Worm (Caenorhabditis elegans) whole organism, L2 larva: Measurements from ENCODE around the gene F37H8.5.
A peak's percentile ranks its signal among the peaks of the same experiment; 100 is the strongest.

Experiments used
- F13H6.1 ChIP-seq: sonication (generic microtip); optimal IDR thresholded peaks from 2 replicates; lab custom pipeline; 2016; ENCODE audit warnings: missing genetic modification characterization, missing compliant biosample characterization
- Y55F3AM.14 ChIP-seq: fragments of 200-800 bp; sonication (Bioruptor generic); optimal IDR thresholded peaks from 2 replicates; lab custom pipeline; 2018; ENCODE audit warnings: mild to moderate bottlenecking, missing genetic modification characterization, missing compliant biosample characterization
- ZK546.5 ChIP-seq: sonication (generic microtip); optimal IDR thresholded peaks from 2 replicates; lab custom pipeline; 2017; ENCODE audit warnings: missing biosample characterization, missing genetic modification characterization
- aly-2 ChIP-seq: fragments of 150-350 bp; optimal IDR thresholded peaks from 2 replicates; lab custom pipeline; 2014; ENCODE audit warnings: missing biosample characterization, missing genetic modification characterization
- ama-1 ChIP-seq: fragments of 150-350 bp; optimal IDR thresholded peaks from 2 replicates; lab custom pipeline; 2018; ENCODE audit warnings: inconsistent platforms
- ceh-16 ChIP-seq: fragments of 150-350 bp; optimal IDR thresholded peaks from 2 replicates; lab custom pipeline; 2014; ENCODE audit warnings: missing biosample characterization, missing genetic modification characterization
- crh-2 ChIP-seq: sonication (generic microtip); optimal IDR thresholded peaks from 2 replicates; lab custom pipeline; 2017; ENCODE audit warnings: missing biosample characterization, missing genetic modification characterization
- dmd-4 ChIP-seq: sonication (generic microtip); optimal IDR thresholded peaks from 2 replicates; lab custom pipeline; 2017; ENCODE audit warnings: missing biosample characterization, missing genetic modification characterization
- egl-27 ChIP-seq: sonication (generic microtip); optimal IDR thresholded peaks from 3 replicates; lab custom pipeline; 2017; ENCODE audit warnings: missing biosample characterization, missing genetic modification reagents, missing genetic modification characterization
- elt-1 ChIP-seq: fragments of 150-350 bp; optimal IDR thresholded peaks from 2 replicates; lab custom pipeline; 2014; ENCODE audit warnings: missing biosample characterization, missing genetic modification characterization
- fos-1 ChIP-seq: fragments of 150-350 bp; optimal IDR thresholded peaks from 2 replicates; lab custom pipeline; 2014; ENCODE audit warnings: missing biosample characterization, missing genetic modification characterization
- gmeb-1 ChIP-seq: fragments of 150-350 bp; optimal IDR thresholded peaks from 2 replicates; lab custom pipeline; 2014; ENCODE audit warnings: missing biosample characterization, missing genetic modification characterization
- lin-11 ChIP-seq: fragments of 150-350 bp; sonication (generic microtip); optimal IDR thresholded peaks from 2 replicates; lab custom pipeline; 2014; ENCODE audit warnings: missing biosample characterization, missing genetic modification characterization, inconsistent platforms, mixed read lengths
- lin-13 ChIP-seq: fragments of 150-350 bp; optimal IDR thresholded peaks from 2 replicates; lab custom pipeline; 2014; ENCODE audit warnings: missing biosample characterization, missing genetic modification reagents, missing genetic modification characterization
- lin-39 ChIP-seq: fragments of 150-350 bp; optimal IDR thresholded peaks from 2 replicates; lab custom pipeline; 2014; ENCODE audit warnings: missing biosample characterization, missing genetic modification reagents, missing genetic modification characterization
- lsy-2 ChIP-seq, 2 experiments: fragments of 150-350 bp in 1 of 2; sonication (generic microtip) in 1 of 2; optimal IDR thresholded peaks; 2 replicates each; lab custom pipeline; 2014 to 2017; ENCODE audit warnings: missing biosample characterization in 2 of 2, missing genetic modification characterization in 2 of 2
- mab-5 ChIP-seq: fragments of 150-350 bp; optimal IDR thresholded peaks from 2 replicates; lab custom pipeline; 2014; ENCODE audit warnings: missing biosample characterization, missing genetic modification characterization
- mbf-1 ChIP-seq: sonication (generic microtip); optimal IDR thresholded peaks from 2 replicates; lab custom pipeline; 2017; ENCODE audit warnings: missing biosample characterization, missing genetic modification characterization
- nhr-10 ChIP-seq: sonication (generic microtip); optimal IDR thresholded peaks from 2 replicates; lab custom pipeline; 2017; ENCODE audit warnings: missing biosample characterization, missing genetic modification characterization
- nhr-11 ChIP-seq: fragments of 150-350 bp; optimal IDR thresholded peaks from 2 replicates; lab custom pipeline; 2014; ENCODE audit warnings: missing biosample characterization, missing genetic modification characterization
- nhr-129 ChIP-seq: fragments of 150-350 bp; optimal IDR thresholded peaks from 2 replicates; lab custom pipeline; 2014; ENCODE audit warnings: missing biosample characterization, missing genetic modification characterization
- nhr-21 ChIP-seq: fragments of 150-350 bp; optimal IDR thresholded peaks from 2 replicates; lab custom pipeline; 2014; ENCODE audit warnings: missing biosample characterization, missing genetic modification characterization
- nhr-6 ChIP-seq: fragments of 150-350 bp; optimal IDR thresholded peaks from 2 replicates; lab custom pipeline; 2014; ENCODE audit warnings: missing biosample characterization, missing genetic modification characterization
- nhr-77 ChIP-seq: fragments of 150-350 bp; optimal IDR thresholded peaks from 2 replicates; lab custom pipeline; 2014; ENCODE audit warnings: missing biosample characterization, missing genetic modification characterization
- peb-1 ChIP-seq: fragments of 150-350 bp; optimal IDR thresholded peaks from 2 replicates; lab custom pipeline; 2014; ENCODE audit warnings: missing biosample characterization, missing genetic modification characterization
- sem-4 ChIP-seq: fragments of 150-350 bp; optimal IDR thresholded peaks from 2 replicates; lab custom pipeline; 2014; ENCODE audit warnings: missing biosample characterization, missing genetic modification reagents, missing genetic modification characterization
- skn-1 ChIP-seq: sonication (generic microtip); optimal IDR thresholded peaks from 2 replicates; lab custom pipeline; 2017; ENCODE audit warnings: missing biosample characterization, missing genetic modification characterization
- sma-3 ChIP-seq: sonication (generic microtip); optimal IDR thresholded peaks from 2 replicates; lab custom pipeline; 2016; ENCODE audit warnings: missing genetic modification reagents, missing genetic modification characterization, missing compliant biosample characterization
- sma-9 ChIP-seq, 2 experiments: fragments of 150-350 bp in 1 of 2; sonication (generic microtip) in 1 of 2; optimal IDR thresholded peaks; 2 replicates each; lab custom pipeline; 2014 to 2016; ENCODE audit warnings: missing genetic modification characterization in 2 of 2, mild to moderate bottlenecking in 1 of 2, missing biosample characterization in 1 of 2, missing compliant biosample characterization in 1 of 2, missing genetic modification reagents in 1 of 2, moderate library complexity in 1 of 2
- unc-39 ChIP-seq: fragments of 150-350 bp; optimal IDR thresholded peaks from 2 replicates; lab custom pipeline; 2014; ENCODE audit warnings: missing biosample characterization, missing genetic modification characterization
- unc-55 ChIP-seq: fragments of 150-350 bp; sonication (generic microtip); optimal IDR thresholded peaks from 3 replicates; lab custom pipeline; 2014; ENCODE audit warnings: missing biosample characterization, missing genetic modification reagents, missing genetic modification characterization
- zag-1 ChIP-seq: fragments of 150-350 bp; optimal IDR thresholded peaks from 2 replicates; lab custom pipeline; 2014; ENCODE audit warnings: missing biosample characterization, missing genetic modification characterization
- ztf-11 ChIP-seq: sonication (generic microtip); optimal IDR thresholded peaks from 2 replicates; lab custom pipeline; 2017; ENCODE audit warnings: missing biosample characterization, missing genetic modification characterization

F37H8.5 gene

ce11 chrII:11188026-11188425 lies at the start of gene F37H8.5:
Gene F37H8.5 (plus strand): TSS chrII:11188206.
- TF ChIP-seq mab-5 (tag; lab: Kevin White, UChicago) (peak; percentile 22), crh-2 (tag; lab: Kevin White, UChicago) (no peak)

ce11 chrII:11140140-11140539 lies 47.9 kb upstream of the F37H8.5 start, which contains the start of gene F40F8.4:
Gene F40F8.4 (minus strand): TSS chrII:11140240.
- TF ChIP-seq dmd-4 (tag; lab: Kevin White, UChicago) (no peak), nhr-11 (tag; lab: Kevin White, UChicago) (no peak), nhr-6 (tag; lab: Kevin White, UChicago) (no peak), crh-2 (tag; lab: Kevin White, UChicago) (no peak), elt-1 (tag; lab: Kevin White, UChicago) (no peak), gmeb-1 (tag; lab: Kevin White, UChicago) (no peak), ceh-16 (tag; lab: Kevin White, UChicago) (no peak), ztf-11 (tag; lab: Kevin White, UChicago) (no peak), mbf-1 (tag; lab: Kevin White, UChicago) (no peak), ZK546.5 (tag; lab: Kevin White, UChicago) (no peak), nhr-77 (no peak), skn-1 (tag; lab: Kevin White, UChicago) (no peak), mab-5 (tag; lab: Kevin White, UChicago) (no peak), sem-4 (tag; lab: Kevin White, UChicago) (no peak)

ce11 chrII:11142571-11142970 lies 45.4 kb upstream of the F37H8.5 start, which contains the start of gene arrd-6:
Gene arrd-6 (plus strand): TSS chrII:11142739.
- TF ChIP-seq ztf-11 (tag; lab: Kevin White, UChicago) (no peak), mab-5 (tag; lab: Kevin White, UChicago) (no peak), nhr-129 (peak; percentile 10), nhr-10 (no peak), peb-1 (tag; lab: Kevin White, UChicago) (no peak), elt-1 (tag; lab: Kevin White, UChicago) (no peak), sem-4 (tag; lab: Kevin White, UChicago) (no peak)

ce11 chrII:11149866-11150685 lies 37.9 kb upstream of the F37H8.5 start:
- TF ChIP-seq nhr-11 (tag; lab: Kevin White, UChicago), result no peak
- TF ChIP-seq zag-1 (tag; lab: Kevin White, UChicago), result no peak
- TF ChIP-seq egl-27 (tag; lab: Kevin White, UChicago), result no peak
- TF ChIP-seq Y55F3AM.14 (GFP tag; lab: Kevin White, UChicago), result no peak
- peak; percentile 4 for TF ChIP-seq fos-1
- TF ChIP-seq unc-39 (tag; lab: Kevin White, UChicago), result no peak
- TF ChIP-seq nhr-129, result peak; percentile 26
- TF ChIP-seq lin-13 (GFP tag; lab: Kevin White, UChicago), result peak; percentile 8
- peak; percentile 45 for TF ChIP-seq sma-9 (GFP tag; optimal IDR thresholded peaks at IDR 0.05; lab: Kevin White, UChicago)
- no peak for TF ChIP-seq sma-9 (tag; optimal IDR thresholded peaks at IDR 0.05; lab: Kevin White, UChicago)
- TF ChIP-seq lin-11 (tag; lab: Kevin White, UChicago), result no peak
- no peak for TF ChIP-seq ztf-11 (tag; lab: Kevin White, UChicago)
- TF ChIP-seq gmeb-1 (tag; lab: Kevin White, UChicago), result peak; percentile 40
- no peak for TF ChIP-seq lin-39

ce11 chrII:11150976-11151375 lies 37.0 kb upstream of the F37H8.5 start:
- TF ChIP-seq fos-1, result peak; percentile 56
- peak; percentile 63 for TF ChIP-seq sma-9 (GFP tag; optimal IDR thresholded peaks at IDR 0.05; lab: Kevin White, UChicago)
- no peak for TF ChIP-seq sma-9 (tag; optimal IDR thresholded peaks at IDR 0.05; lab: Kevin White, UChicago)
- TF ChIP-seq lsy-2 (tag; optimal IDR thresholded peaks at IDR 0.05; lab: Kevin White, UChicago), result peak in 1 of 2 experiments; percentile 2
- TF ChIP-seq nhr-21 (tag; lab: Kevin White, UChicago), result no peak
- TF ChIP-seq skn-1 (tag; lab: Kevin White, UChicago), result no peak
- TF ChIP-seq F13H6.1 (tag; lab: Kevin White, UChicago), result peak; percentile 69
- TF ChIP-seq unc-55 (GFP tag; lab: Kevin White, UChicago), result no peak
- peak; percentile 62 for TF ChIP-seq crh-2 (tag; lab: Kevin White, UChicago)
- peak; percentile 0 for TF ChIP-seq ama-1
- peak; percentile 40 for TF ChIP-seq sma-3
- no peak for TF ChIP-seq ceh-16 (tag; lab: Kevin White, UChicago)
- TF ChIP-seq aly-2 (tag; lab: Kevin White, UChicago), result no peak
- peak; percentile 53 for TF ChIP-seq gmeb-1 (tag; lab: Kevin White, UChicago)
